Worm (Caenorhabditis elegans) whole organism, L4 larva: ENCODE data around the gene F52E4.5.

Source experiments
- D1046.2 ChIP-seq: fragments of 200-800 bp; sonication (Bioruptor generic); IDR thresholded peaks from 2 replicates; pipeline ENCODE4 v1.3.6; 2022; ENCODE audit warnings: missing genetic modification characterization, missing compliant biosample characterization
- F10B5.3 ChIP-seq: sonication (generic microtip); optimal IDR thresholded peaks from 2 replicates; lab custom pipeline; 2016; ENCODE audit warnings: mild to moderate bottlenecking, missing genetic modification characterization, missing compliant biosample characterization
- F26F4.8 ChIP-seq: fragments of 200-800 bp; sonication (Bioruptor generic); conservative IDR thresholded peaks from 2 replicates; pipeline ENCODE4 v1.3.6; 2022; ENCODE audit warnings: missing genetic modification characterization, missing compliant biosample characterization
- F49E8.2 ChIP-seq: sonication (generic microtip); optimal IDR thresholded peaks from 2 replicates; lab custom pipeline; 2016; ENCODE audit warnings: missing compliant biosample characterization, mild to moderate bottlenecking, missing genetic modification characterization, borderline replicate concordance
- R02D3.7 ChIP-seq: fragments of 150-350 bp; sonication (generic microtip); optimal IDR thresholded peaks from 3 replicates; lab custom pipeline; 2014; ENCODE audit warnings: missing biosample characterization, missing genetic modification characterization
- T20F7.1 ChIP-seq: fragments of 200-800 bp; sonication (Bioruptor generic); optimal IDR thresholded peaks from 2 replicates; lab custom pipeline; 2018; ENCODE audit warnings: mild to moderate bottlenecking, missing genetic modification characterization, missing compliant biosample characterization
- T26A8.4 ChIP-seq: fragments of 200-800 bp; sonication (Bioruptor generic); IDR thresholded peaks from 2 replicates; pipeline ENCODE4 v1.3.6; 2022; ENCODE audit warnings: missing genetic modification characterization, missing compliant biosample characterization
- Y105C5A.15 ChIP-seq: fragments of 200-800 bp; sonication (Bioruptor generic); IDR thresholded peaks from 2 replicates; pipeline ENCODE4 v1.3.6; 2022; ENCODE audit warnings: missing genetic modification characterization, missing compliant biosample characterization
- Y75B8A.6 ChIP-seq: fragments of 200-800 bp; sonication (Bioruptor generic); IDR thresholded peaks from 2 replicates; pipeline ENCODE4 v1.3.6; 2022; ENCODE audit warnings: missing genetic modification reagents, missing genetic modification characterization, missing compliant biosample characterization
- aha-1 ChIP-seq: fragments of 150-350 bp; peaks from one replicate; lab custom pipeline; 2014; ENCODE audit warnings: missing biosample characterization, missing genetic modification characterization
- aly-2 ChIP-seq: sonication (generic microtip); optimal IDR thresholded peaks from 2 replicates; lab custom pipeline; 2018; ENCODE audit warnings: missing biosample characterization, missing genetic modification characterization
- ama-1 ChIP-seq: fragments of 150-350 bp; optimal IDR thresholded peaks from 2 replicates; lab custom pipeline; 2014; ENCODE audit warnings: inconsistent platforms, mixed read lengths
- arid-1 ChIP-seq: fragments of 200-800 bp; sonication (Bioruptor generic); conservative IDR thresholded peaks from 2 replicates; pipeline ENCODE4 v1.3.6; 2022; ENCODE audit warnings: missing genetic modification reagents, missing genetic modification characterization, missing compliant biosample characterization
- attf-4 ChIP-seq: sonication (generic microtip); optimal IDR thresholded peaks from 3 replicates; lab custom pipeline; 2017; ENCODE audit warnings: missing biosample characterization, missing genetic modification characterization
- ceh-20 ChIP-seq: fragments of 200-800 bp; sonication (Bioruptor generic); IDR thresholded peaks from 2 replicates; pipeline ENCODE4 v1.3.6; 2022; ENCODE audit warnings: missing genetic modification reagents, missing genetic modification characterization, missing compliant biosample characterization
- cey-2 ChIP-seq: sonication (generic microtip); optimal IDR thresholded peaks from 3 replicates; lab custom pipeline; 2017; ENCODE audit warnings: missing genetic modification characterization, mild to moderate bottlenecking, missing compliant biosample characterization, antibody characterized with exemption, borderline replicate concordance; ENCODE audit not compliant: insufficient read depth
- daf-16 ChIP-seq, 3 experiments: sonication (generic microtip); optimal IDR thresholded peaks; 2 replicates each; lab custom pipeline; 2016 to 2017; ENCODE audit warnings: missing genetic modification characterization in 3 of 3, missing genetic modification reagents in 3 of 3, mild to moderate bottlenecking in 2 of 3, missing compliant biosample characterization in 2 of 3, missing biosample characterization in 1 of 3, moderate library complexity in 1 of 3
- daf-8 ChIP-seq: fragments of 200-800 bp; sonication (Bioruptor generic); IDR thresholded peaks from 2 replicates; pipeline ENCODE4 v1.3.6; 2022; ENCODE audit warnings: missing genetic modification characterization, missing compliant biosample characterization
- dmd-6 ChIP-seq: fragments of 200-800 bp; sonication (Bioruptor generic); IDR thresholded peaks from 2 replicates; pipeline ENCODE4 v1.3.6; 2022; ENCODE audit warnings: missing genetic modification reagents, missing genetic modification characterization, missing compliant biosample characterization
- dmd-9 ChIP-seq: fragments of 200-800 bp; sonication (Bioruptor generic); IDR thresholded peaks from 2 replicates; pipeline ENCODE4 v1.3.6; 2022; ENCODE audit warnings: missing genetic modification reagents, missing genetic modification characterization, missing compliant biosample characterization
- duxl-1 ChIP-seq: sonication (generic microtip); optimal IDR thresholded peaks from 2 replicates; lab custom pipeline; 2016; ENCODE audit warnings: mild to moderate bottlenecking, missing genetic modification characterization, moderate library complexity, missing compliant biosample characterization; ENCODE audit not compliant: poor library complexity
- dve-1 ChIP-seq: sonication (generic microtip); optimal IDR thresholded peaks from 2 replicates; lab custom pipeline; 2017; ENCODE audit warnings: antibody characterized with exemption, mild to moderate bottlenecking, missing genetic modification characterization, missing compliant biosample characterization; ENCODE audit not compliant: insufficient read depth
- fkh-10 ChIP-seq: fragments of 150-350 bp; optimal IDR thresholded peaks from 2 replicates; lab custom pipeline; 2014; ENCODE audit warnings: missing biosample characterization, missing genetic modification reagents, missing genetic modification characterization
- fos-1 ChIP-seq: fragments of 150-350 bp; optimal IDR thresholded peaks from 2 replicates; lab custom pipeline; 2014; ENCODE audit warnings: missing biosample characterization, missing genetic modification characterization
- gei-8 ChIP-seq: fragments of 200-800 bp; sonication (Bioruptor generic); optimal IDR thresholded peaks from 2 replicates; lab custom pipeline; 2018; ENCODE audit warnings: mild to moderate bottlenecking, missing genetic modification characterization, missing compliant biosample characterization
- hif-1 ChIP-seq, 2 experiments: sonication (generic microtip); optimal IDR thresholded peaks; 2 replicates each; lab custom pipeline; 2016 to 2017; ENCODE audit warnings: missing compliant biosample characterization in 2 of 2, missing genetic modification characterization in 2 of 2, missing genetic modification reagents in 2 of 2, missing genotype in 2 of 2, mild to moderate bottlenecking in 1 of 2
- hlh-30 ChIP-seq: sonication (generic microtip); optimal IDR thresholded peaks from 2 replicates; lab custom pipeline; 2017; ENCODE audit warnings: antibody characterized with exemption, mild to moderate bottlenecking, missing genetic modification characterization, missing compliant biosample characterization; ENCODE audit not compliant: insufficient read depth
- lin-1 ChIP-seq: fragments of 200-800 bp; sonication (Bioruptor generic); IDR thresholded peaks from 2 replicates; pipeline ENCODE4 v1.3.6; 2022; ENCODE audit warnings: missing genetic modification reagents, missing genetic modification characterization, missing compliant biosample characterization
- lin-13 ChIP-seq: fragments of 150-350 bp; optimal IDR thresholded peaks from 2 replicates; lab custom pipeline; 2014; ENCODE audit warnings: missing biosample characterization, missing genetic modification reagents, missing genetic modification characterization
- lin-15B ChIP-seq: fragments of 150-350 bp; sonication (generic microtip); optimal IDR thresholded peaks from 3 replicates; lab custom pipeline; 2014; ENCODE audit warnings: missing biosample characterization, missing genetic modification characterization
- lin-29 ChIP-seq: fragments of 200-800 bp; sonication (Bioruptor generic); IDR thresholded peaks from 2 replicates; pipeline ENCODE4 v1.3.6; 2022; ENCODE audit warnings: missing genetic modification reagents, missing genetic modification characterization, missing compliant biosample characterization
- lin-38 ChIP-seq: fragments of 200-800 bp; sonication (Bioruptor generic); IDR thresholded peaks from 2 replicates; pipeline ENCODE4 v1.3.6; 2022; ENCODE audit warnings: missing genetic modification reagents, missing genetic modification characterization, missing compliant biosample characterization
- lin-39 ChIP-seq: fragments of 150-350 bp; optimal IDR thresholded peaks from 2 replicates; lab custom pipeline; 2014; ENCODE audit warnings: missing biosample characterization, missing genetic modification reagents, missing genetic modification characterization
- lsy-2 ChIP-seq, 2 experiments: fragments of 150-350 bp in 1 of 2; sonication (generic microtip) in 1 of 2; optimal IDR thresholded peaks; 2 replicates each; lab custom pipeline; 2014 to 2017; ENCODE audit warnings: missing biosample characterization in 2 of 2, missing genetic modification characterization in 2 of 2
- mep-1 ChIP-seq: fragments of 150-350 bp; sonication (generic microtip); optimal IDR thresholded peaks from 3 replicates; lab custom pipeline; 2014; ENCODE audit warnings: missing biosample characterization, missing genetic modification characterization
- mes-2 ChIP-seq: sonication (generic microtip); optimal IDR thresholded peaks from 2 replicates; lab custom pipeline; 2016; ENCODE audit warnings: missing genotype, mild to moderate bottlenecking, missing genetic modification characterization, missing compliant biosample characterization; ENCODE audit not compliant: poor library complexity, severe bottlenecking
- mxl-3 ChIP-seq: fragments of 200-800 bp; sonication (Bioruptor generic); optimal IDR thresholded peaks from 2 replicates; lab custom pipeline; 2018; ENCODE audit warnings: mild to moderate bottlenecking, missing genetic modification characterization, missing compliant biosample characterization
- nhr-102 ChIP-seq: sonication (generic microtip); optimal IDR thresholded peaks from 2 replicates; lab custom pipeline; 2016; ENCODE audit warnings: mild to moderate bottlenecking, missing genetic modification characterization, moderate library complexity, missing compliant biosample characterization
- nhr-11 ChIP-seq: fragments of 150-350 bp; optimal IDR thresholded peaks from 2 replicates; lab custom pipeline; 2014; ENCODE audit warnings: missing biosample characterization, missing genetic modification characterization
- nhr-48 ChIP-seq: sonication (generic microtip); optimal IDR thresholded peaks from 2 replicates; lab custom pipeline; 2016; ENCODE audit warnings: mild to moderate bottlenecking, missing genetic modification characterization, missing compliant biosample characterization
- nhr-6 ChIP-seq: fragments of 150-350 bp; optimal IDR thresholded peaks from 2 replicates; lab custom pipeline; 2014; ENCODE audit warnings: missing biosample characterization, missing genetic modification characterization
- snpc-4 ChIP-seq: fragments of 150-350 bp; optimal IDR thresholded peaks from 2 replicates; lab custom pipeline; 2014; ENCODE audit warnings: missing biosample characterization, missing genetic modification characterization
- spr-3 ChIP-seq: fragments of 200-800 bp; sonication (Bioruptor generic); optimal IDR thresholded peaks from 2 replicates; lab custom pipeline; 2018; ENCODE audit warnings: mild to moderate bottlenecking, missing genetic modification characterization, missing compliant biosample characterization
- tra-1 ChIP-seq: fragments of 200-800 bp; sonication (Bioruptor generic); IDR thresholded peaks from 2 replicates; pipeline ENCODE4 v1.3.6; 2022; ENCODE audit warnings: missing genetic modification reagents, missing genetic modification characterization, missing compliant biosample characterization
- zag-1 ChIP-seq: fragments of 150-350 bp; optimal IDR thresholded peaks from 2 replicates; lab custom pipeline; 2014; ENCODE audit warnings: missing biosample characterization, missing genetic modification characterization
- zfp-3 ChIP-seq: fragments of 200-800 bp; sonication (Bioruptor generic); conservative IDR thresholded peaks from 2 replicates; pipeline ENCODE4 v1.3.6; 2022; ENCODE audit warnings: missing genetic modification reagents, missing genetic modification characterization, missing compliant biosample characterization
- zip-11 ChIP-seq: fragments of 200-800 bp; sonication (Bioruptor generic); IDR thresholded peaks from 2 replicates; pipeline ENCODE4 v1.3.6; 2022; ENCODE audit warnings: missing genetic modification characterization, missing compliant biosample characterization
- zip-2 ChIP-seq: fragments of 150-350 bp; optimal IDR thresholded peaks from 2 replicates; lab custom pipeline; 2014; ENCODE audit warnings: missing biosample characterization, missing genetic modification characterization
- ztf-7 ChIP-seq: fragments of 150-350 bp; optimal IDR thresholded peaks from 2 replicates; lab custom pipeline; 2014; ENCODE audit warnings: missing biosample characterization, missing genetic modification characterization

Gene F52E4.5

ce11 chrX:3111687-3112086, 24.5 kb upstream of the F52E4.5 start:
- TF ChIP-seq fos-1 (peak; percentile 41), tra-1 (GFP tag; lab: Robert Waterston, UW) (0 out of 2 replicates have a peak, but pooled peaks have one; percentile 18), zip-2 (tag; lab: Kevin White, UChicago) (no peak), mes-2 (peak; percentile 71), Y75B8A.6 (no peak), lin-13 (GFP tag; lab: Kevin White, UChicago) (peak; percentile 43), F49E8.2 (tag; lab: Kevin White, UChicago) (no peak), gei-8 (GFP tag; lab: Kevin White, UChicago) (no peak), dmd-9 (no peak), R02D3.7 (tag; lab: Kevin White, UChicago) (no peak), lin-29 (no peak), lin-1 (GFP tag; lab: Robert Waterston, UW) (0 out of 2 replicates have a peak, but pooled peaks have one; percentile 44), D1046.2 (GFP tag; lab: Robert Waterston, UW) (0 out of 2 replicates have a peak, but pooled peaks have one; percentile 63), F10B5.3 (tag; lab: Kevin White, UChicago) (no peak), aha-1 (peak; percentile 99), cey-2 (tag; lab: Kevin White, UChicago) (no peak), snpc-4 (tag; lab: Kevin White, UChicago) (no peak), nhr-102 (tag; lab: Kevin White, UChicago) (peak; percentile 40), ama-1 (peak; percentile 79), mep-1 (peak; percentile 82), dmd-6 (GFP tag; lab: Robert Waterston, UW) (peak; percentile 50), daf-8 (GFP tag; lab: Robert Waterston, UW) (no peak), T20F7.1 (GFP tag; lab: Kevin White, UChicago) (no peak), nhr-48 (tag; lab: Kevin White, UChicago) (peak; percentile 75), daf-16 (GFP tag; optimal IDR thresholded peaks at IDR 0.05; lab: Kevin White, UChicago) (peak in 1 of 2 experiments; percentile 83), daf-16 (tag; optimal IDR thresholded peaks at IDR 0.05; lab: Kevin White, UChicago) (peak; percentile 69), ceh-20 (0 out of 2 replicates have a peak, but pooled peaks have one; percentile 12), lin-15B (no peak), Y105C5A.15 (GFP tag; lab: Robert Waterston, UW) (no peak), zfp-3 (GFP tag; lab: Robert Waterston, UW) (0 out of 2 replicates have a peak, but pooled peaks have one; percentile 75), lsy-2 (tag; optimal IDR thresholded peaks at IDR 0.05; lab: Kevin White, UChicago) (peak in 1 of 2 experiments; percentile 66), ztf-7 (tag; lab: Kevin White, UChicago) (peak; percentile 45), dve-1 (peak; percentile 59), T26A8.4 (GFP tag; lab: Robert Waterston, UW) (peak; percentile 26), hif-1 (tag; optimal IDR thresholded peaks at IDR 0.05; lab: Kevin White, UChicago) (peak in 1 of 2 experiments; percentile 26), zag-1 (tag; lab: Kevin White, UChicago) (no peak), attf-4 (tag; lab: Kevin White, UChicago) (no peak), zip-11 (GFP tag; lab: Robert Waterston, UW) (no peak), lin-39 (tag; lab: Kevin White, UChicago) (no peak), F26F4.8 (GFP tag; lab: Robert Waterston, UW) (no peak), nhr-11 (tag; lab: Kevin White, UChicago) (peak; percentile 78), lin-38 (GFP tag; lab: Robert Waterston, UW) (peak; percentile 28; the same call in 1 of the 2 replicates), fkh-10 (GFP tag; lab: Kevin White, UChicago) (no peak), arid-1 (GFP tag; lab: Robert Waterston, UW) (no peak), duxl-1 (tag; lab: Kevin White, UChicago) (peak; percentile 60), mxl-3 (GFP tag; lab: Kevin White, UChicago) (peak; percentile 4), nhr-6 (tag; lab: Kevin White, UChicago) (peak; percentile 77), hlh-30 (peak; percentile 2), aly-2 (tag; lab: Kevin White, UChicago) (no peak), spr-3 (GFP tag; lab: Kevin White, UChicago) (no peak)
